Fruit fly (Drosophila melanogaster) whole organism, pupa: ENCODE measurements around the gene CG45045.
A peak's percentile ranks its signal among the peaks of the same experiment; 100 is the strongest.

Experiments used
- CG10348 ChIP-seq: fragments of 200-800 bp; sonication (Bioruptor generic); IDR thresholded peaks from 2 replicates; pipeline ENCODE4 v1.3.6; 2022; ENCODE audit warnings: missing biosample characterization, missing genetic modification characterization
- CG12605 ChIP-seq: fragments of 200-800 bp; sonication (Bioruptor generic); IDR thresholded peaks from 2 replicates; pipeline ENCODE4 v1.3.6; 2022; ENCODE audit warnings: missing biosample characterization, missing genetic modification characterization
- CG13204 ChIP-seq: fragments of 200-800 bp; sonication (Bioruptor generic); optimal IDR thresholded peaks from 2 replicates; lab custom pipeline; 2018; ENCODE audit warnings: missing biosample characterization, mild to moderate bottlenecking, missing genetic modification characterization, moderate library complexity
- CG14655 ChIP-seq: fragments of 200-800 bp; sonication (Bioruptor generic); optimal IDR thresholded peaks from 3 replicates; lab custom pipeline; 2017; ENCODE audit warnings: mild to moderate bottlenecking, missing biosample characterization, missing genetic modification reagents, missing genetic modification characterization
- CG15710 ChIP-seq: fragments of 200-800 bp; sonication (Bioruptor generic); optimal IDR thresholded peaks from 2 replicates; lab custom pipeline; 2018; ENCODE audit warnings: missing biosample characterization, mild to moderate bottlenecking, missing genetic modification characterization, moderate library complexity
- CG17806 ChIP-seq: fragments of 200-800 bp; sonication (Bioruptor generic); optimal IDR thresholded peaks from 2 replicates; lab custom pipeline; 2018; ENCODE audit warnings: missing biosample characterization, mild to moderate bottlenecking, missing genetic modification characterization, moderate library complexity
- CG32121 ChIP-seq: fragments of 200-800 bp; sonication (Bioruptor generic); IDR thresholded peaks from 2 replicates; pipeline ENCODE4 v1.3.6; 2022; ENCODE audit warnings: missing biosample characterization, missing genetic modification characterization
- CG34367 ChIP-seq: fragments of 200-800 bp; sonication (Bioruptor generic); optimal IDR thresholded peaks from 2 replicates; lab custom pipeline; 2018; ENCODE audit warnings: missing biosample characterization, mild to moderate bottlenecking, missing genetic modification characterization
- CG4496 ChIP-seq: fragments of 200-800 bp; sonication (Bioruptor generic); IDR thresholded peaks from 3 replicates; pipeline ENCODE4 v1.3.6; 2022; ENCODE audit warnings: missing biosample characterization, missing genetic modification characterization
- CG8159 ChIP-seq: fragments of 200-800 bp; sonication (Bioruptor generic); optimal IDR thresholded peaks from 3 replicates; lab custom pipeline; 2018; ENCODE audit warnings: missing biosample characterization, mild to moderate bottlenecking, missing genetic modification characterization, moderate library complexity
- CG8301 ChIP-seq: fragments of 200-800 bp; sonication (Bioruptor generic); optimal IDR thresholded peaks from 2 replicates; lab custom pipeline; 2018; ENCODE audit warnings: missing biosample characterization, mild to moderate bottlenecking, missing genetic modification characterization
- CG9948 ChIP-seq: fragments of 200-800 bp; sonication (Bioruptor generic); optimal IDR thresholded peaks from 2 replicates; lab custom pipeline; 2018; ENCODE audit warnings: missing biosample characterization, mild to moderate bottlenecking, missing genetic modification characterization, moderate library complexity
- D1 ChIP-seq: fragments of 200-800 bp; sonication (Bioruptor generic); optimal IDR thresholded peaks from 2 replicates; lab custom pipeline; 2018; ENCODE audit warnings: missing biosample characterization, mild to moderate bottlenecking, missing genetic modification characterization, moderate library complexity
- EcR ChIP-seq: fragments of 200-800 bp; sonication (Bioruptor generic); optimal IDR thresholded peaks from 3 replicates; lab custom pipeline; 2019; ENCODE audit warnings: missing biosample characterization, missing genetic modification characterization, mild to moderate bottlenecking, moderate library complexity, missing genetic modification reagents
- Ets98B ChIP-seq: fragments of 200-800 bp; sonication (Bioruptor generic); IDR thresholded peaks from 2 replicates; pipeline ENCODE4 v1.3.6; 2022; ENCODE audit warnings: missing biosample characterization, missing genetic modification characterization
- Pif1A ChIP-seq: fragments of 200-800 bp; sonication (Bioruptor generic); optimal IDR thresholded peaks from 3 replicates; lab custom pipeline; 2016; ENCODE audit warnings: missing biosample characterization, missing genetic modification characterization
- Pif1B ChIP-seq: fragments of 200-800 bp; sonication (Bioruptor generic); optimal IDR thresholded peaks from 3 replicates; lab custom pipeline; 2016; ENCODE audit warnings: missing biosample characterization, missing genetic modification characterization
- Snoo ChIP-seq: fragments of 200-800 bp; sonication (Bioruptor generic); optimal IDR thresholded peaks from 3 replicates; lab custom pipeline; 2017; ENCODE audit warnings: missing biosample characterization, mild to moderate bottlenecking, missing genetic modification characterization, inconsistent platforms
- fd96Ca ChIP-seq: fragments of 200-800 bp; sonication (Bioruptor generic); IDR thresholded peaks from 3 replicates; pipeline ENCODE4 v1.3.6; 2022; ENCODE audit warnings: missing biosample characterization, missing genetic modification characterization
- gl ChIP-seq: fragments of 200-800 bp; sonication (Bioruptor generic); optimal IDR thresholded peaks from 2 replicates; lab custom pipeline; 2018; ENCODE audit warnings: missing biosample characterization, mild to moderate bottlenecking, missing genetic modification characterization
- rn ChIP-seq: fragments of 200-800 bp; sonication (Bioruptor generic); IDR thresholded peaks from 2 replicates; pipeline ENCODE4 v1.3.6; 2022; ENCODE audit warnings: missing biosample characterization, missing genetic modification characterization

Gene CG45045

dm6 chr3R:17645239-17645638, 22.1 kb upstream of the CG45045 start:
- TF ChIP-seq CG9948 (tag; lab: Kevin White, UChicago): no peak
- no peak for TF ChIP-seq D1 (tag; lab: Kevin White, UChicago)
- TF ChIP-seq CG10348 (GFP tag; lab: Robert Waterston, UW): no peak
- no peak for TF ChIP-seq gl
- no peak for TF ChIP-seq fd96Ca
- no peak for TF ChIP-seq CG12605 (GFP tag; lab: Robert Waterston, UW)
- no peak for TF ChIP-seq CG17806 (tag; lab: Kevin White, UChicago)
- TF ChIP-seq CG4496: peak; percentile 22; the same call in 1 of the 3 replicates
- TF ChIP-seq CG13204 (GFP tag; lab: Kevin White, UChicago): no peak

- TF ChIP-seq CG9948 (tag; lab: Kevin White, UChicago): no peak
- TF ChIP-seq rn (GFP tag; lab: Robert Waterston, UW): no peak
Observed at dm6 chr3R:17646102-17647050, 21.0 kb upstream of the CG45045 start.

dm6 chr3R:17647444-17647843, 19.9 kb upstream of the CG45045 start, which contains the start of gene CG14322:
Gene CG14322, plus strand, starts transcription at chr3R:17647679.
- TF ChIP-seq CG9948 (tag; lab: Kevin White, UChicago) (no peak), CG12605 (GFP tag; lab: Robert Waterston, UW) (no peak), Pif1B (GFP tag; lab: Kevin White, UChicago) (no peak), CG14655 (no peak), CG15710 (tag; lab: Kevin White, UChicago) (no peak), fd96Ca (no peak), CG10348 (GFP tag; lab: Robert Waterston, UW) (no peak), CG17806 (tag; lab: Kevin White, UChicago) (no peak), CG8159 (tag; lab: Kevin White, UChicago) (no peak), CG4496 (no peak), EcR (GFP tag; lab: Kevin White, UChicago) (no peak), CG34367 (tag; lab: Kevin White, UChicago) (no peak), Snoo (tag; lab: Kevin White, UChicago) (no peak), CG13204 (GFP tag; lab: Kevin White, UChicago) (no peak), Pif1A (GFP tag; lab: Kevin White, UChicago) (no peak)

- TF ChIP-seq CG15710 (tag; lab: Kevin White, UChicago): no peak
- TF ChIP-seq CG12605 (GFP tag; lab: Robert Waterston, UW): no peak
- no peak for TF ChIP-seq CG8159 (tag; lab: Kevin White, UChicago)
- no peak for TF ChIP-seq Snoo (tag; lab: Kevin White, UChicago)
- no peak for TF ChIP-seq Pif1B (GFP tag; lab: Kevin White, UChicago)
- TF ChIP-seq Ets98B (GFP tag; lab: Robert Waterston, UW): no peak
- no peak for TF ChIP-seq gl
- TF ChIP-seq fd96Ca: no peak
- TF ChIP-seq D1 (tag; lab: Kevin White, UChicago): no peak
- TF ChIP-seq CG9948 (tag; lab: Kevin White, UChicago): no peak
- TF ChIP-seq CG32121 (GFP tag; lab: Robert Waterston, UW): no peak
- TF ChIP-seq CG4496: no peak
- TF ChIP-seq rn (GFP tag; lab: Robert Waterston, UW): no peak
- no peak for TF ChIP-seq CG8301 (tag; lab: Kevin White, UChicago)
- no peak for TF ChIP-seq CG34367 (tag; lab: Kevin White, UChicago)
- TF ChIP-seq CG13204 (GFP tag; lab: Kevin White, UChicago): no peak
- no peak for TF ChIP-seq CG10348 (GFP tag; lab: Robert Waterston, UW)
- TF ChIP-seq CG14655: no peak
- TF ChIP-seq, all 21 proteins: peak for 0
Observed at dm6 chr3R:17653879-17654278, 13.5 kb upstream of the CG45045 start.

- no peak for TF ChIP-seq CG8301 (tag; lab: Kevin White, UChicago)
- TF ChIP-seq CG14655: no peak
- peak; percentile 45 for TF ChIP-seq Snoo (tag; lab: Kevin White, UChicago)
- no peak for TF ChIP-seq Ets98B (GFP tag; lab: Robert Waterston, UW)
- no peak for TF ChIP-seq rn (GFP tag; lab: Robert Waterston, UW)
- no peak for TF ChIP-seq EcR (GFP tag; lab: Kevin White, UChicago)
- peak; percentile 23 for TF ChIP-seq CG34367 (tag; lab: Kevin White, UChicago)
- no peak for TF ChIP-seq CG10348 (GFP tag; lab: Robert Waterston, UW)
- peak; percentile 32; the same call in 1 of the 3 replicates for TF ChIP-seq CG4496
- no peak for TF ChIP-seq CG15710 (tag; lab: Kevin White, UChicago)
- no peak for TF ChIP-seq CG32121 (GFP tag; lab: Robert Waterston, UW)
Observed at dm6 chr3R:17655040-17655439, 12.3 kb upstream of the CG45045 start.

dm6 chr3R:17656923-17657322, 10.4 kb upstream of the CG45045 start:
- TF ChIP-seq rn (GFP tag; lab: Robert Waterston, UW): no peak
- TF ChIP-seq Snoo (tag; lab: Kevin White, UChicago): no peak
